Worm (Caenorhabditis elegans): ENCODE data around the gene C25H3.11.

DNA sequence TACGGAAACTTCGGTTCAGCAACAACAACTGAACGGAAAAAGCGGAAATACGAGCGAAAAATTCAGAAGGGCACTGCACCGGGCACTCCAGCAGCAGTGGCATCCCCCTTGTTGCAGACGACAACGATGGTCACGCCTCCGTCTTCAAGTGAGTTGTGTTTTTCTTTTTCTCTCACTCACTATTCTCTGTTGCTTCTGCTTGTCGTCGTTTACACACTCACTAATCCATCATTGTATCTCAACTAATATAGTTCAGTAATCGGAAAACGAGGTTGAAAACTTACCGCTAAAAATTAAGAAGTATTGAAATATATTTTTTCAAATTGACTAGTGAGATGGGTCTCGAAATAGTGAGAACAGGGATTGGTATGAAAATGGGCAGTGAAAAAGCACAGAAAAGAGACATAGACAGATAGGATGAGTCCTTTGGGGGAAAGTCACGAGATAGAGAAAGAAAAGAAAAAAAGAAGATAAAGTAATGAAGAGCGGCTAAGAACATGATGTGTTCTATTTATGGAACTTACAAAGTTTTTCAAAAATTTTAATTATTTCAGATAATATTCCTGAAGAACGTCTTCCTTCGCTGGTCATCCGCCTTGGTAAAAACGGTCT is 25.6 kb downstream of the C25H3.11 start:
- TF ChIP-seq aly-2 (tag; optimal IDR thresholded peaks at IDR 0.05) = no peak
- TF ChIP-seq dpl-1 (GFP tag; optimal IDR thresholded peaks at IDR 0.05) = no peak
- TF ChIP-seq unc-62 (GFP tag; optimal IDR thresholded peaks at IDR 0.05) = no peak
- no peak for TF ChIP-seq snpc-4 (tag; optimal IDR thresholded peaks at IDR 0.05)
